Fruit fly (Drosophila melanogaster) whole organism, embryonic: Measurements from ENCODE around the gene Idi.
A peak's percentile ranks its signal among the peaks of the same experiment; 100 is the strongest.

Source experiments
- CG10209 ChIP-seq: fragments of 200-800 bp; sonication (Bioruptor generic); optimal IDR thresholded peaks from 3 replicates; lab custom pipeline; 2017; ENCODE audit warnings: missing biosample characterization, mild to moderate bottlenecking, missing genetic modification characterization, missing genetic modification reagents
- CG10979 ChIP-seq: fragments of 200-800 bp; sonication (Bioruptor generic); optimal IDR thresholded peaks from 2 replicates; lab custom pipeline; 2018; ENCODE audit warnings: missing biosample characterization, mild to moderate bottlenecking, missing genetic modification characterization, moderate library complexity
- CG11456 ChIP-seq: fragments of 200-800 bp; sonication (Bioruptor generic); IDR thresholded peaks from 3 replicates; pipeline ENCODE4 v1.3.6; 2022; ENCODE audit warnings: missing biosample characterization, missing genetic modification characterization
- CG11696 ChIP-seq: fragments of 200-800 bp; sonication (Bioruptor generic); IDR thresholded peaks from 2 replicates; pipeline ENCODE4 v1.3.6; 2022; ENCODE audit warnings: missing biosample characterization, missing genetic modification characterization
- CG14014 ChIP-seq: fragments of 200-800 bp; sonication (Bioruptor generic); IDR thresholded peaks from 2 replicates; pipeline ENCODE4 v1.3.6; 2022; ENCODE audit warnings: missing biosample characterization, missing genetic modification characterization
- CG14860 ChIP-seq: fragments of 200-800 bp; sonication (Bioruptor generic); IDR thresholded peaks from 3 replicates; pipeline ENCODE4 v1.3.6; 2022; ENCODE audit warnings: missing biosample characterization, missing genetic modification characterization; ENCODE audit not compliant: partially characterized antibody
- CG15269 ChIP-seq: fragments of 200-800 bp; sonication (Bioruptor generic); optimal IDR thresholded peaks from 2 replicates; lab custom pipeline; 2018; ENCODE audit warnings: missing biosample characterization, mild to moderate bottlenecking, missing genetic modification characterization, moderate library complexity
- CG15601 ChIP-seq: fragments of 200-800 bp; sonication (Bioruptor generic); optimal IDR thresholded peaks from 3 replicates; lab custom pipeline; 2019; ENCODE audit warnings: missing biosample characterization, mild to moderate bottlenecking, missing genetic modification characterization, moderate library complexity
- CG16815 ChIP-seq: fragments of 200-800 bp; sonication (Bioruptor generic); optimal IDR thresholded peaks from 3 replicates; lab custom pipeline; 2017; ENCODE audit warnings: missing biosample characterization, mild to moderate bottlenecking, missing genetic modification characterization
- CG17361 ChIP-seq: fragments of 200-800 bp; sonication (Bioruptor generic); IDR thresholded peaks from 3 replicates; pipeline ENCODE4 v1.3.6; 2022; ENCODE audit warnings: missing biosample characterization, missing genetic modification characterization
- CG30020 ChIP-seq: fragments of 200-800 bp; optimal IDR thresholded peaks from 2 replicates; lab custom pipeline; 2019; ENCODE audit warnings: missing biosample characterization, mild to moderate bottlenecking, missing genetic modification characterization, moderate library complexity
- CG30403 ChIP-seq: fragments of 200-800 bp; sonication (Bioruptor generic); optimal IDR thresholded peaks from 3 replicates; lab custom pipeline; 2016; ENCODE audit warnings: missing biosample characterization, missing genetic modification characterization
- CG31388 ChIP-seq: fragments of 200-800 bp; sonication (Bioruptor generic); optimal IDR thresholded peaks from 2 replicates; lab custom pipeline; 2016; ENCODE audit warnings: missing biosample characterization, missing genetic modification characterization
- CG31441 ChIP-seq: fragments of 200-800 bp; sonication (Bioruptor generic); IDR thresholded peaks from 2 replicates; pipeline ENCODE4 v1.3.6; 2022; ENCODE audit warnings: missing biosample characterization, missing genetic modification characterization
- CG3163 ChIP-seq: fragments of 200-800 bp; sonication (Bioruptor generic); optimal IDR thresholded peaks from 3 replicates; lab custom pipeline; 2016; ENCODE audit warnings: missing biosample characterization, missing genetic modification characterization
- CG4854 ChIP-seq: fragments of 200-800 bp; sonication (Bioruptor generic); optimal IDR thresholded peaks from 2 replicates; lab custom pipeline; 2016; ENCODE audit warnings: missing biosample characterization, missing genetic modification characterization, inconsistent platforms
- CG5245 ChIP-seq: fragments of 200-800 bp; sonication (Bioruptor generic); optimal IDR thresholded peaks from 3 replicates; lab custom pipeline; 2016; ENCODE audit warnings: missing biosample characterization, missing genetic modification characterization
- CG8281 ChIP-seq: fragments of 200-800 bp; sonication (Bioruptor generic); optimal IDR thresholded peaks from 2 replicates; lab custom pipeline; 2018; ENCODE audit warnings: missing biosample characterization, mild to moderate bottlenecking, missing genetic modification characterization, moderate library complexity
- Chrac-16 ChIP-seq: fragments of 200-800 bp; sonication (Bioruptor generic); optimal IDR thresholded peaks from 3 replicates; lab custom pipeline; 2016; ENCODE audit warnings: missing biosample characterization, missing genetic modification characterization
- Dp ChIP-seq: fragments of 200-800 bp; sonication (Bioruptor generic); optimal IDR thresholded peaks from 2 replicates; lab custom pipeline; 2018; ENCODE audit warnings: missing biosample characterization, mild to moderate bottlenecking, missing genetic modification characterization, moderate library complexity
- Dref ChIP-seq: fragments of 200-800 bp; sonication (Bioruptor generic); IDR thresholded peaks from 2 replicates; pipeline ENCODE4 v1.3.6; 2022; ENCODE audit warnings: missing biosample characterization, missing genetic modification characterization
- Fer3 ChIP-seq: fragments of 200-800 bp; sonication (Bioruptor generic); optimal IDR thresholded peaks from 2 replicates; lab custom pipeline; 2018; ENCODE audit warnings: missing biosample characterization, mild to moderate bottlenecking, missing genetic modification characterization, moderate library complexity
- Lhr ChIP-seq: fragments of 200-800 bp; sonication (Bioruptor generic); optimal IDR thresholded peaks from 3 replicates; lab custom pipeline; 2017; ENCODE audit warnings: mild to moderate bottlenecking, missing biosample characterization, missing genetic modification reagents, missing genetic modification characterization
- Lpt ChIP-seq: fragments of >200 bp; optimal IDR thresholded peaks from 2 replicates; lab custom pipeline; 2018; ENCODE audit warnings: missing biosample characterization, missing genetic modification characterization
- Med ChIP-seq: fragments of 200-800 bp; sonication (Bioruptor generic); peaks from one replicate; lab custom pipeline; 2016; ENCODE audit warnings: missing biosample characterization, missing genetic modification characterization, mild to moderate bottlenecking, inconsistent platforms, moderate library complexity
- Rx ChIP-seq: fragments of 200-800 bp; sonication (Bioruptor generic); IDR thresholded peaks from 2 replicates; pipeline ENCODE4 v1.3.6; 2022; ENCODE audit warnings: missing biosample characterization, missing genetic modification characterization
- Xbp1 ChIP-seq: fragments of 200-800 bp; sonication (Bioruptor generic); optimal IDR thresholded peaks from 3 replicates; lab custom pipeline; 2016; ENCODE audit warnings: missing biosample characterization, mild to moderate bottlenecking, missing genetic modification characterization
- ab ChIP-seq: fragments of 200-800 bp; sonication (Bioruptor generic); optimal IDR thresholded peaks from 2 replicates; lab custom pipeline; 2016; ENCODE audit warnings: missing biosample characterization, missing genetic modification characterization
- aop ChIP-seq: fragments of 200-800 bp; sonication (Bioruptor generic); IDR thresholded peaks from 2 replicates; pipeline ENCODE4 v1.3.6; 2022; ENCODE audit warnings: missing biosample characterization, missing genetic modification characterization
- br ChIP-seq: fragments of >200 bp; optimal IDR thresholded peaks from 2 replicates; lab custom pipeline; 2017
- cas ChIP-seq: fragments of 200-800 bp; sonication (Bioruptor generic); IDR thresholded peaks from 2 replicates; pipeline ENCODE4 v1.3.6; 2022; ENCODE audit warnings: missing biosample characterization, missing genetic modification characterization
- chm ChIP-seq: fragments of 200-800 bp; sonication (Bioruptor generic); IDR thresholded peaks from 2 replicates; pipeline ENCODE4 v1.3.6; 2022; ENCODE audit warnings: missing biosample characterization, missing genetic modification characterization
- hb ChIP-seq: fragments of 200-800 bp; sonication (Bioruptor generic); IDR thresholded peaks from 3 replicates; pipeline ENCODE4 v1.3.6; 2022; ENCODE audit warnings: missing biosample characterization, missing genetic modification characterization; ENCODE audit not compliant: partially characterized antibody
- hbn ChIP-seq: fragments of 200-800 bp; sonication (Bioruptor generic); IDR thresholded peaks from 2 replicates; pipeline ENCODE4 v1.3.6; 2022; ENCODE audit warnings: missing biosample characterization, missing genetic modification characterization; ENCODE audit not compliant: partially characterized antibody
- ind ChIP-seq: fragments of 200-800 bp; sonication (Bioruptor generic); optimal IDR thresholded peaks from 3 replicates; lab custom pipeline; 2016; ENCODE audit warnings: missing biosample characterization, missing genetic modification characterization
- lab ChIP-seq: fragments of 200-800 bp; sonication (Bioruptor generic); optimal IDR thresholded peaks from 3 replicates; lab custom pipeline; 2017; ENCODE audit warnings: missing biosample characterization, missing genetic modification characterization, mild to moderate bottlenecking, moderate library complexity, missing genetic modification reagents
- lmd ChIP-seq: fragments of 200-800 bp; sonication (Bioruptor generic); IDR thresholded peaks from 2 replicates; pipeline ENCODE4 v1.3.6; 2022; ENCODE audit warnings: missing biosample characterization, missing genetic modification characterization
- lov ChIP-seq, 2 experiments: fragments of 200-800 bp in 1 of 2; fragments of >200 bp in 1 of 2; sonication (Bioruptor generic) in 1 of 2; IDR thresholded peaks in 1 of 2; optimal IDR thresholded peaks in 1 of 2; 2 replicates in 1 of 2; 3 replicates in 1 of 2; pipeline versions ENCODE4 v1.3.6 to Lab custom; 2017 to 2022; ENCODE audit warnings: missing biosample characterization in 1 of 2, missing genetic modification characterization in 1 of 2
- mirr ChIP-seq: fragments of 200-800 bp; sonication (Bioruptor generic); optimal IDR thresholded peaks from 3 replicates; lab custom pipeline; 2018; ENCODE audit warnings: missing biosample characterization, mild to moderate bottlenecking, missing genetic modification characterization
- nmo ChIP-seq: fragments of 200-800 bp; sonication (Bioruptor generic); optimal IDR thresholded peaks from 2 replicates; lab custom pipeline; 2018; ENCODE audit warnings: missing biosample characterization, mild to moderate bottlenecking, missing genetic modification characterization, moderate library complexity
- oc ChIP-seq: fragments of 200-800 bp; sonication (Bioruptor generic); optimal IDR thresholded peaks from 2 replicates; lab custom pipeline; 2018; ENCODE audit warnings: missing biosample characterization, mild to moderate bottlenecking, missing genetic modification characterization, moderate library complexity
- pros ChIP-seq: fragments of 200-800 bp; sonication (Bioruptor generic); optimal IDR thresholded peaks from 3 replicates; lab custom pipeline; 2019; ENCODE audit warnings: missing biosample characterization, mild to moderate bottlenecking, missing genetic modification characterization, moderate library complexity
- repo ChIP-seq: fragments of 200-800 bp; sonication (Bioruptor generic); optimal IDR thresholded peaks from 2 replicates; lab custom pipeline; 2016; ENCODE audit warnings: missing biosample characterization, missing genetic modification characterization
- row ChIP-seq: fragments of 200-800 bp; sonication (Bioruptor generic); IDR thresholded peaks from 3 replicates; pipeline ENCODE4 v1.3.6; 2022; ENCODE audit warnings: missing biosample characterization, missing genetic modification characterization
- run ChIP-seq: fragments of 200-800 bp; sonication (Bioruptor generic); optimal IDR thresholded peaks from 3 replicates; lab custom pipeline; 2018; ENCODE audit warnings: missing biosample characterization, mild to moderate bottlenecking, missing genetic modification characterization
- sens ChIP-seq: fragments of 200-800 bp; sonication (Bioruptor generic); peaks from one replicate; lab custom pipeline; 2016; ENCODE audit warnings: missing biosample characterization, missing genetic modification characterization
- shn ChIP-seq: fragments of 200-800 bp; sonication (Bioruptor generic); optimal IDR thresholded peaks from 3 replicates; lab custom pipeline; 2016; ENCODE audit warnings: missing biosample characterization, missing genetic modification characterization
- sisA ChIP-seq: fragments of 200-800 bp; sonication (Bioruptor generic); IDR thresholded peaks from 2 replicates; pipeline ENCODE4 v1.3.6; 2022; ENCODE audit warnings: missing biosample characterization, missing genetic modification characterization
- tin ChIP-seq: fragments of 200-800 bp; sonication (Bioruptor generic); optimal IDR thresholded peaks from 3 replicates; lab custom pipeline; 2016; ENCODE audit warnings: missing biosample characterization, missing genetic modification characterization
- tio ChIP-seq: fragments of 200-800 bp; sonication (Bioruptor generic); optimal IDR thresholded peaks from 2 replicates; lab custom pipeline; 2017; ENCODE audit warnings: missing biosample characterization, missing genetic modification characterization, inconsistent platforms
- zen ChIP-seq: fragments of 200-800 bp; sonication (Bioruptor generic); optimal IDR thresholded peaks from 3 replicates; lab custom pipeline; 2018; ENCODE audit warnings: missing biosample characterization, mild to moderate bottlenecking, missing genetic modification characterization, moderate library complexity

Idi gene

DNA sequence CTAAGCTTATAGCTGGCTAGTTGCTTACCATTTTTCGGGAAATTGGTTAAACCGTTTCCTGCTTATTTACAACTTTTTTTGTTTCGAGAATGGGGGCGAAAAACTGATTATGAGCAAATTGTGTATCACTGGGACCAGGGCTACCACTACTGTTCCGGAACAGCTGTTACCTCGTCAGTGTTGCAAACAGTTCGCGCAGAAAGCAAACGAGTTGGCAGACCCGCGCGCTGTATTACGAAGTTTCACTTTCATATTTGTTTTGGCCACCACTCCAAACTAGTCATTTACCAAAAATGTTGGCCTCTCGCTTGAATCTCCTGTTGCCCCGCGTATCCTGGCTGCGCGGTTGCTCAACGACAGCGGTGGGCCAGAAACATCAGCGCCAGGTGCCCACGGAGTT is at the start of gene Idi, which contains the start of gene AP-2sigma (continued):
- TF ChIP-seq Lpt (GFP tag; lab: Kevin White, UChicago): no peak
- TF ChIP-seq sisA: no peak
- TF ChIP-seq CG10979 (tag; lab: Kevin White, UChicago): peak; percentile 15
- no peak for TF ChIP-seq Chrac-16 (GFP tag; lab: Kevin White, UChicago)
- no peak for TF ChIP-seq ind (GFP tag; lab: Kevin White, UChicago)
- peak; percentile 55 for TF ChIP-seq zen (tag; lab: Kevin White, UChicago)
- peak; percentile 66 for TF ChIP-seq Dp (GFP tag; lab: Kevin White, UChicago)
- no peak for TF ChIP-seq ab
- TF ChIP-seq repo (GFP tag; lab: Kevin White, UChicago): no peak
- no peak for TF ChIP-seq CG31388 (GFP tag; lab: Kevin White, UChicago)
- no peak for TF ChIP-seq tin
- no peak for TF ChIP-seq aop (GFP tag; lab: Robert Waterston, UW)
- peak; percentile 23 for TF ChIP-seq Fer3
- TF ChIP-seq lmd (GFP tag; lab: Robert Waterston, UW): 0 out of 2 replicates have a peak, but pooled peaks have one; percentile 10
- TF ChIP-seq CG14014 (GFP tag; lab: Robert Waterston, UW): 0 out of 2 replicates have a peak, but pooled peaks have one; percentile 24
- no peak for TF ChIP-seq run (tag; lab: Kevin White, UChicago)
- peak; percentile 17 for TF ChIP-seq CG10209 (GFP tag; lab: Kevin White, UChicago)
- TF ChIP-seq CG8281 (tag; lab: Kevin White, UChicago): no peak
- peak; percentile 53 for TF ChIP-seq oc (tag; lab: Kevin White, UChicago)
- TF ChIP-seq CG5245 (GFP tag; lab: Kevin White, UChicago): no peak
- TF ChIP-seq mirr (GFP tag; lab: Kevin White, UChicago): peak; percentile 2
- no peak for TF ChIP-seq hb (GFP tag; lab: Robert Waterston, UW)
- TF ChIP-seq CG15601 (tag; lab: Kevin White, UChicago): no peak
- peak; percentile 50 for TF ChIP-seq lab
- no peak for TF ChIP-seq pros (GFP tag; lab: Kevin White, UChicago)
- TF ChIP-seq nmo (GFP tag; lab: Kevin White, UChicago): peak; percentile 28
- no peak for TF ChIP-seq CG11456 (GFP tag; lab: Robert Waterston, UW)
- no peak for TF ChIP-seq CG17361
- peak; percentile 41; the same call in 1 of the 2 replicates for TF ChIP-seq Dref
- no peak for TF ChIP-seq shn
- peak; percentile 30 for TF ChIP-seq CG30403
- TF ChIP-seq Xbp1 (GFP tag; lab: Kevin White, UChicago): peak; percentile 52
- TF ChIP-seq CG11696 (GFP tag; lab: Robert Waterston, UW): no peak
- TF ChIP-seq row (GFP tag; lab: Robert Waterston, UW): peak; percentile 30; the same call in 1 of the 3 replicates
- peak; percentile 65 for TF ChIP-seq chm (GFP tag; lab: Robert Waterston, UW)
- TF ChIP-seq CG15269 (tag; lab: Kevin White, UChicago): no peak
- no peak for TF ChIP-seq tio (GFP tag; lab: Kevin White, UChicago)
- peak; percentile 91 for TF ChIP-seq Med (GFP tag; lab: Kevin White, UChicago)
- no peak for TF ChIP-seq CG14860 (GFP tag; lab: Robert Waterston, UW)
- TF ChIP-seq br (lab: Kevin White, UChicago): no peak
- TF ChIP-seq cas (GFP tag; lab: Robert Waterston, UW): no peak
- no peak for TF ChIP-seq lov (optimal IDR thresholded peaks at IDR 0.05; lab: Kevin White, UChicago)
- peak; percentile 76; the same call in 1 of the 3 replicates for TF ChIP-seq lov (GFP tag; IDR thresholded peaks at IDR 0.05; lab: Robert Waterston, UW)
- TF ChIP-seq Rx: no peak
- TF ChIP-seq sens: peak; percentile 36
- no peak for TF ChIP-seq CG30020 (tag; lab: Kevin White, UChicago)
- TF ChIP-seq CG16815: no peak
- no peak for TF ChIP-seq Lhr
- TF ChIP-seq CG3163 (GFP tag; lab: Kevin White, UChicago): no peak
- TF ChIP-seq CG4854 (GFP tag; lab: Kevin White, UChicago): no peak
- no peak for TF ChIP-seq hbn
- TF ChIP-seq CG31441 (GFP tag; lab: Robert Waterston, UW): 0 out of 2 replicates have a peak, but pooled peaks have one; percentile 16
